Fruit fly (Drosophila melanogaster) whole organism, embryonic: ENCODE results near the gene Rab9D.

Experiments used
- Antp ChIP-seq: fragments of 200-800 bp; sonication (Bioruptor generic); optimal IDR thresholded peaks from 3 replicates; lab custom pipeline; 2016; ENCODE audit warnings: missing biosample characterization, missing genetic modification characterization
- Asciz ChIP-seq: fragments of 200-800 bp; sonication (Bioruptor generic); optimal IDR thresholded peaks from 2 replicates; lab custom pipeline; 2017; ENCODE audit warnings: missing biosample characterization, mild to moderate bottlenecking, missing genetic modification characterization, missing genetic modification reagents
- Atf-2 ChIP-seq: fragments of 200-800 bp; sonication (Bioruptor generic); optimal IDR thresholded peaks from 2 replicates; lab custom pipeline; 2016; ENCODE audit warnings: missing biosample characterization, missing genetic modification characterization
- Blimp-1 ChIP-seq: fragments of 200-800 bp; sonication (Bioruptor generic); optimal IDR thresholded peaks from 3 replicates; lab custom pipeline; 2018; ENCODE audit warnings: missing biosample characterization, missing genetic modification characterization, mild to moderate bottlenecking, moderate library complexity, missing genetic modification reagents
- CG10274 ChIP-seq: fragments of 200-800 bp; sonication (Bioruptor generic); optimal IDR thresholded peaks from 3 replicates; lab custom pipeline; 2017; ENCODE audit warnings: missing biosample characterization, mild to moderate bottlenecking, missing genetic modification characterization
- CG10462 ChIP-seq: fragments of 200-800 bp; sonication (Bioruptor generic); optimal IDR thresholded peaks from 2 replicates; lab custom pipeline; 2016; ENCODE audit warnings: missing biosample characterization, missing genetic modification characterization
- CG16815 ChIP-seq: fragments of 200-800 bp; sonication (Bioruptor generic); optimal IDR thresholded peaks from 3 replicates; lab custom pipeline; 2017; ENCODE audit warnings: missing biosample characterization, mild to moderate bottlenecking, missing genetic modification characterization
- CG17568 ChIP-seq: fragments of 200-800 bp; sonication (Bioruptor generic); optimal IDR thresholded peaks from 2 replicates; lab custom pipeline; 2018; ENCODE audit warnings: missing biosample characterization, mild to moderate bottlenecking, missing genetic modification characterization, moderate library complexity
- CG30020 ChIP-seq: fragments of 200-800 bp; optimal IDR thresholded peaks from 2 replicates; lab custom pipeline; 2019; ENCODE audit warnings: missing biosample characterization, mild to moderate bottlenecking, missing genetic modification characterization, moderate library complexity
- CG3407 ChIP-seq: fragments of 200-800 bp; sonication (Bioruptor generic); optimal IDR thresholded peaks from 2 replicates; lab custom pipeline; 2018; ENCODE audit warnings: missing biosample characterization, mild to moderate bottlenecking, missing genetic modification characterization
- CG34224 ChIP-seq: fragments of 200-800 bp; sonication (Bioruptor generic); IDR thresholded peaks from 3 replicates; pipeline ENCODE4 v1.3.6; 2022; ENCODE audit warnings: missing biosample characterization, missing genetic modification characterization; ENCODE audit not compliant: partially characterized antibody
- CG3995 ChIP-seq: fragments of 200-800 bp; sonication (Bioruptor generic); optimal IDR thresholded peaks from 3 replicates; lab custom pipeline; 2016; ENCODE audit warnings: missing biosample characterization, missing genetic modification characterization
- CG43689 ChIP-seq: fragments of 200-800 bp; sonication (Bioruptor generic); IDR thresholded peaks from 2 replicates; pipeline ENCODE4 v1.3.6; 2022; ENCODE audit warnings: missing biosample characterization, missing genetic modification characterization
- CG6654 ChIP-seq: fragments of 200-800 bp; sonication (Bioruptor generic); optimal IDR thresholded peaks from 2 replicates; lab custom pipeline; 2017; ENCODE audit warnings: missing biosample characterization, mild to moderate bottlenecking, missing genetic modification characterization
- CG6791 ChIP-seq: fragments of 200-800 bp; sonication (Bioruptor generic); IDR thresholded peaks from 3 replicates; pipeline ENCODE4 v1.3.6; 2022; ENCODE audit warnings: missing biosample characterization, missing genetic modification characterization; ENCODE audit not compliant: partially characterized antibody
- CG7357 ChIP-seq: fragments of 200-800 bp; sonication (Bioruptor generic); IDR thresholded peaks from 3 replicates; pipeline ENCODE4 v1.3.6; 2022; ENCODE audit warnings: missing biosample characterization, missing genetic modification characterization
- CG9817 ChIP-seq: fragments of 200-800 bp; sonication (Bioruptor generic); optimal IDR thresholded peaks from 2 replicates; lab custom pipeline; 2018; ENCODE audit warnings: missing biosample characterization, mild to moderate bottlenecking, missing genetic modification characterization, moderate library complexity
- CoRest ChIP-seq: fragments of 200-800 bp; sonication (Bioruptor generic); optimal IDR thresholded peaks from 3 replicates; lab custom pipeline; 2018; ENCODE audit warnings: missing biosample characterization, mild to moderate bottlenecking, missing genetic modification characterization, moderate library complexity
- D19B ChIP-seq: fragments of 200-800 bp; sonication (Bioruptor generic); optimal IDR thresholded peaks from 2 replicates; lab custom pipeline; 2017; ENCODE audit warnings: missing biosample characterization, mild to moderate bottlenecking, missing genetic modification characterization
- Dip2 ChIP-seq: fragments of 200-800 bp; sonication (Bioruptor generic); IDR thresholded peaks from 2 replicates; pipeline ENCODE4 v1.3.6; 2022; ENCODE audit warnings: missing biosample characterization, missing genetic modification characterization
- Drgx ChIP-seq: fragments of 200-800 bp; sonication (Bioruptor generic); IDR thresholded peaks from 2 replicates; pipeline ENCODE4 v1.3.6; 2022; ENCODE audit warnings: missing biosample characterization, missing genetic modification characterization
- Elba2 ChIP-seq: fragments of 200-800 bp; sonication (Bioruptor generic); optimal IDR thresholded peaks from 3 replicates; lab custom pipeline; 2016; ENCODE audit warnings: missing biosample characterization, missing genetic modification characterization
- HHEX ChIP-seq: fragments of 200-800 bp; sonication (Bioruptor generic); optimal IDR thresholded peaks from 3 replicates; lab custom pipeline; 2017; ENCODE audit warnings: missing biosample characterization, mild to moderate bottlenecking, missing genetic modification characterization, missing genetic modification reagents
- HLHmδ ChIP-seq: fragments of 200-800 bp; sonication (Bioruptor generic); optimal IDR thresholded peaks from 2 replicates; lab custom pipeline; 2018; ENCODE audit warnings: missing biosample characterization, mild to moderate bottlenecking, missing genetic modification characterization, moderate library complexity
- Hey ChIP-seq: fragments of 200-800 bp; sonication (Bioruptor generic); optimal IDR thresholded peaks from 3 replicates; lab custom pipeline; 2018; ENCODE audit warnings: missing biosample characterization, mild to moderate bottlenecking, missing genetic modification characterization
- Hmr ChIP-seq: fragments of 200-800 bp; sonication (Bioruptor generic); optimal IDR thresholded peaks from 3 replicates; lab custom pipeline; 2017; ENCODE audit warnings: mild to moderate bottlenecking, missing biosample characterization, missing genetic modification reagents, missing genetic modification characterization
- Neu2 ChIP-seq: fragments of 200-800 bp; sonication (Bioruptor generic); optimal IDR thresholded peaks from 3 replicates; lab custom pipeline; 2016; ENCODE audit warnings: missing biosample characterization, missing genetic modification characterization, borderline replicate concordance
- Rfx ChIP-seq: fragments of 200-800 bp; sonication (Bioruptor generic); IDR thresholded peaks from 2 replicates; pipeline ENCODE4 v1.3.6; 2022; ENCODE audit warnings: missing biosample characterization, missing genetic modification characterization
- Sry-δ ChIP-seq: fragments of 200-800 bp; sonication (Bioruptor generic); optimal IDR thresholded peaks from 2 replicates; lab custom pipeline; 2016; ENCODE audit warnings: missing biosample characterization, missing genetic modification characterization
- Ssrp ChIP-seq: fragments of 200-800 bp; sonication (Bioruptor generic); optimal IDR thresholded peaks from 2 replicates; lab custom pipeline; 2018; ENCODE audit warnings: missing biosample characterization, mild to moderate bottlenecking, missing genetic modification characterization, moderate library complexity
- al ChIP-seq: fragments of 200-800 bp; sonication (Bioruptor generic); IDR thresholded peaks from 2 replicates; pipeline ENCODE4 v1.3.6; 2022; ENCODE audit warnings: missing biosample characterization, missing genetic modification characterization
- amos ChIP-seq: fragments of 200-800 bp; sonication (Bioruptor generic); IDR thresholded peaks from 2 replicates; pipeline ENCODE4 v1.3.6; 2022; ENCODE audit warnings: missing biosample characterization, missing genetic modification characterization; ENCODE audit not compliant: partially characterized antibody
- bab2 ChIP-seq: fragments of 200-800 bp; sonication (Bioruptor generic); optimal IDR thresholded peaks from 2 replicates; lab custom pipeline; 2016; ENCODE audit warnings: missing biosample characterization, missing genetic modification characterization
- bigmax ChIP-seq: fragments of 200-800 bp; sonication (Bioruptor generic); optimal IDR thresholded peaks from 2 replicates; lab custom pipeline; 2018; ENCODE audit warnings: missing biosample characterization, mild to moderate bottlenecking, missing genetic modification characterization
- br ChIP-seq: fragments of >200 bp; optimal IDR thresholded peaks from 2 replicates; lab custom pipeline; 2017
- crc ChIP-seq: fragments of 200-800 bp; sonication (Bioruptor generic); optimal IDR thresholded peaks from 2 replicates; lab custom pipeline; 2016; ENCODE audit warnings: missing biosample characterization, missing genetic modification characterization
- ems ChIP-seq: fragments of 200-800 bp; sonication (Bioruptor generic); optimal IDR thresholded peaks from 3 replicates; lab custom pipeline; 2016; ENCODE audit warnings: missing biosample characterization, missing genetic modification characterization
- ewg ChIP-seq: fragments of 200-800 bp; sonication (Bioruptor generic); optimal IDR thresholded peaks from 3 replicates; lab custom pipeline; 2017; ENCODE audit warnings: mild to moderate bottlenecking, missing biosample characterization, missing genetic modification reagents, missing genetic modification characterization
- fu2 ChIP-seq: fragments of 200-800 bp; sonication (Bioruptor generic); optimal IDR thresholded peaks from 2 replicates; lab custom pipeline; 2016; ENCODE audit warnings: missing biosample characterization, missing genetic modification characterization
- gro ChIP-seq: fragments of 200-800 bp; sonication (Bioruptor generic); optimal IDR thresholded peaks from 2 replicates; lab custom pipeline; 2016; ENCODE audit warnings: missing biosample characterization, missing genetic modification characterization
- gsb ChIP-seq: fragments of 200-800 bp; sonication (Bioruptor generic); IDR thresholded peaks from 2 replicates; pipeline ENCODE4 v1.3.6; 2022; ENCODE audit warnings: missing biosample characterization, missing genetic modification characterization
- nerfin-2 ChIP-seq: fragments of 200-800 bp; sonication (Bioruptor generic); IDR thresholded peaks from 2 replicates; pipeline ENCODE4 v1.3.6; 2022; ENCODE audit warnings: missing biosample characterization, missing genetic modification characterization; ENCODE audit not compliant: partially characterized antibody
- org-1 ChIP-seq: fragments of 200-800 bp; sonication (Bioruptor generic); optimal IDR thresholded peaks from 2 replicates; lab custom pipeline; 2017; ENCODE audit warnings: missing biosample characterization, missing genetic modification characterization
- pros ChIP-seq: fragments of 200-800 bp; sonication (Bioruptor generic); optimal IDR thresholded peaks from 3 replicates; lab custom pipeline; 2019; ENCODE audit warnings: missing biosample characterization, mild to moderate bottlenecking, missing genetic modification characterization, moderate library complexity
- sens-2 ChIP-seq: fragments of 200-800 bp; sonication (Bioruptor generic); IDR thresholded peaks from 2 replicates; pipeline ENCODE4 v1.3.6; 2022; ENCODE audit warnings: missing biosample characterization, missing genetic modification characterization
- slbo ChIP-seq: fragments of 200-800 bp; sonication (Bioruptor generic); IDR thresholded peaks from 2 replicates; pipeline ENCODE4 v1.3.6; 2022; ENCODE audit warnings: missing biosample characterization, missing genetic modification characterization
- sqz ChIP-seq: fragments of 200-800 bp; sonication (Bioruptor generic); optimal IDR thresholded peaks from 3 replicates; lab custom pipeline; 2018; ENCODE audit warnings: missing biosample characterization, mild to moderate bottlenecking, missing genetic modification characterization
- sug ChIP-seq: fragments of 200-800 bp; optimal IDR thresholded peaks from 2 replicates; lab custom pipeline; 2019; ENCODE audit warnings: missing biosample characterization, mild to moderate bottlenecking, missing genetic modification characterization, moderate library complexity
- tll ChIP-seq, 2 experiments: fragments of 200-800 bp in 1 of 2; fragments of >200 bp in 1 of 2; sonication (Bioruptor generic) in 1 of 2; optimal IDR thresholded peaks; 2 replicates each; lab custom pipeline; 2017 to 2019; ENCODE audit warnings: missing biosample characterization in 2 of 2, missing genetic modification characterization in 2 of 2, mild to moderate bottlenecking in 1 of 2, moderate library complexity in 1 of 2
- usp ChIP-seq: fragments of >200 bp; optimal IDR thresholded peaks from 2 replicates; lab custom pipeline; 2017; ENCODE audit warnings: missing biosample characterization, missing genetic modification characterization
- vvl ChIP-seq: fragments of 200-800 bp; sonication (Bioruptor generic); IDR thresholded peaks from 2 replicates; pipeline ENCODE4 v1.3.6; 2022; ENCODE audit warnings: missing biosample characterization, missing genetic modification characterization

The Rab9D gene

dm6 chrX:10543303-10543702 is 45.6 kb upstream of the Rab9D start (continued):
- TF ChIP-seq Drgx (no peak), vvl (GFP tag; lab: Robert Waterston, UW) (peak; percentile 65; the same call in 1 of the 2 replicates), amos (GFP tag; lab: Robert Waterston, UW) (no peak), slbo (GFP tag; lab: Robert Waterston, UW) (peak; percentile 21; the same call in 1 of the 2 replicates), pros (no peak), HLHmδ (GFP tag; lab: Kevin White, UChicago) (no peak), sqz (GFP tag; lab: Kevin White, UChicago) (peak; percentile 48), CG3995 (GFP tag; lab: Kevin White, UChicago) (no peak), Atf-2 (peak; percentile 12), fu2 (GFP tag; lab: Kevin White, UChicago) (peak; percentile 2), CG43689 (GFP tag; lab: Robert Waterston, UW) (no peak), HHEX (peak; percentile 33), Asciz (GFP tag; lab: Kevin White, UChicago) (peak; percentile 71), CG10462 (GFP tag; lab: Kevin White, UChicago) (no peak), br (lab: Kevin White, UChicago) (no peak), D19B (GFP tag; lab: Kevin White, UChicago) (no peak), CG6791 (GFP tag; lab: Robert Waterston, UW) (no peak), CG6654 (GFP tag; lab: Kevin White, UChicago) (peak; percentile 32), sens-2 (GFP tag; lab: Robert Waterston, UW) (0 out of 2 replicates have a peak, but pooled peaks have one; percentile 39), bigmax (GFP tag; lab: Kevin White, UChicago) (no peak), Dip2 (no peak), Antp (GFP tag; lab: Kevin White, UChicago) (peak; percentile 39), CG17568 (GFP tag; lab: Kevin White, UChicago) (no peak), sug (no peak), crc (GFP tag; lab: Kevin White, UChicago) (peak; percentile 15), CG9817 (tag; lab: Kevin White, UChicago) (peak; percentile 31), CG30020 (no peak), usp (GFP tag; lab: Kevin White, UChicago) (no peak), ems (GFP tag; lab: Kevin White, UChicago) (peak; percentile 26), CG10274 (GFP tag; lab: Kevin White, UChicago) (no peak), Elba2 (GFP tag; lab: Kevin White, UChicago) (no peak), ewg (GFP tag; lab: Kevin White, UChicago) (peak; percentile 39), bab2 (GFP tag; lab: Kevin White, UChicago) (peak; percentile 59), org-1 (GFP tag; lab: Kevin White, UChicago) (no peak), CoRest (tag; lab: Kevin White, UChicago) (peak; percentile 70), Sry-δ (GFP tag; lab: Kevin White, UChicago) (no peak), nerfin-2 (no peak), CG34224 (no peak), CG3407 (GFP tag; lab: Kevin White, UChicago) (peak; percentile 57), Neu2 (GFP tag; lab: Kevin White, UChicago) (no peak), gro (GFP tag; lab: Kevin White, UChicago) (no peak), Hmr (GFP tag; lab: Kevin White, UChicago) (peak; percentile 37), Hey (tag; lab: Kevin White, UChicago) (no peak), CG16815 (GFP tag; lab: Kevin White, UChicago) (peak; percentile 39), Blimp-1 (GFP tag; lab: Kevin White, UChicago) (peak; percentile 74), gsb (GFP tag; lab: Robert Waterston, UW) (no peak), Rfx (peak; percentile 46; the same call in 1 of the 2 replicates), Ssrp (tag; lab: Kevin White, UChicago) (peak; percentile 64), CG7357 (GFP tag; lab: Robert Waterston, UW) (0 out of 3 replicates have a peak, but pooled peaks have one; percentile 42), al (GFP tag; lab: Robert Waterston, UW) (no peak), tll (GFP tag; optimal IDR thresholded peaks at IDR 0.05; lab: Kevin White, UChicago) (no peak)
